Fruit fly (Drosophila melanogaster) whole organism, embryonic: ENCODE measurements around the gene CG31495.

ENCODE experiments used
- Awh ChIP-seq: fragments of 200-800 bp; sonication (Bioruptor generic); IDR thresholded peaks from 2 replicates; pipeline ENCODE4, ENCODE4 v1.3.6; 2022; ENCODE audit warnings: missing biosample characterization, missing genetic modification characterization
- BEAF-32 ChIP-seq: fragments of 200-800 bp; sonication (Bioruptor generic); optimal IDR thresholded peaks from 3 replicates; lab custom pipeline; 2017; ENCODE audit warnings: missing biosample characterization, missing genetic modification characterization, mild to moderate bottlenecking, moderate library complexity, missing genetic modification reagents
- BtbVII ChIP-seq: fragments of 200-800 bp; sonication (Bioruptor generic); optimal IDR thresholded peaks from 3 replicates; lab custom pipeline; 2017; ENCODE audit warnings: missing biosample characterization, mild to moderate bottlenecking, missing genetic modification characterization
- C15 ChIP-seq: fragments of 200-800 bp; sonication (Bioruptor generic); IDR thresholded peaks from 3 replicates; pipeline ENCODE4 v1.3.6; 2022; ENCODE audit warnings: missing biosample characterization, missing genetic modification characterization
- CG10321 ChIP-seq: fragments of 200-800 bp; sonication (Bioruptor generic); IDR thresholded peaks from 2 replicates; pipeline ENCODE4 v1.3.6; 2022; ENCODE audit warnings: missing biosample characterization, missing genetic modification characterization
- CG11456 ChIP-seq: fragments of 200-800 bp; sonication (Bioruptor generic); IDR thresholded peaks from 3 replicates; pipeline ENCODE4 v1.3.6; 2022; ENCODE audit warnings: missing biosample characterization, missing genetic modification characterization
- CG14050 ChIP-seq: fragments of 200-800 bp; sonication (Bioruptor generic); IDR thresholded peaks from 3 replicates; pipeline ENCODE4 v1.3.6; 2022; ENCODE audit warnings: missing biosample characterization, missing genetic modification characterization
- CG17359 ChIP-seq: fragments of 200-800 bp; sonication (Bioruptor generic); optimal IDR thresholded peaks from 3 replicates; lab custom pipeline; 2018; ENCODE audit warnings: missing biosample characterization, mild to moderate bottlenecking, missing genetic modification characterization, moderate library complexity
- CG1792 ChIP-seq: fragments of 200-800 bp; sonication (Bioruptor generic); optimal IDR thresholded peaks from 2 replicates; lab custom pipeline; 2016; ENCODE audit warnings: missing biosample characterization, missing genetic modification characterization
- CG18262 ChIP-seq: fragments of 200-800 bp; optimal IDR thresholded peaks from 3 replicates; lab custom pipeline; 2019; ENCODE audit warnings: missing biosample characterization, mild to moderate bottlenecking, missing genetic modification characterization, moderate library complexity
- CG2202 ChIP-seq: fragments of 200-800 bp; sonication (Bioruptor generic); optimal IDR thresholded peaks from 2 replicates; lab custom pipeline; 2018; ENCODE audit warnings: missing biosample characterization, mild to moderate bottlenecking, missing genetic modification characterization
- CG2889 ChIP-seq: fragments of 200-800 bp; sonication (Bioruptor generic); IDR thresholded peaks from 3 replicates; pipeline ENCODE4 v1.3.6; 2022; ENCODE audit warnings: missing biosample characterization, missing genetic modification characterization
- CG34422 ChIP-seq: fragments of 200-800 bp; sonication (Bioruptor generic); IDR thresholded peaks from 3 replicates; pipeline ENCODE4 v1.3.6; 2022; ENCODE audit warnings: missing biosample characterization, missing genetic modification characterization
- CG42726 ChIP-seq: fragments of 200-800 bp; sonication (Bioruptor generic); IDR thresholded peaks from 2 replicates; pipeline ENCODE4 v1.3.6; 2022; ENCODE audit warnings: missing biosample characterization, missing genetic modification characterization; ENCODE audit not compliant: partially characterized antibody
- CG4328 ChIP-seq: fragments of 200-800 bp; sonication (Bioruptor generic); optimal IDR thresholded peaks from 3 replicates; lab custom pipeline; 2017; ENCODE audit warnings: missing biosample characterization, missing genetic modification reagents, missing genetic modification characterization
- CG6765 ChIP-seq: fragments of 200-800 bp; sonication (Bioruptor generic); optimal IDR thresholded peaks from 3 replicates; lab custom pipeline; 2017; ENCODE audit warnings: missing biosample characterization, mild to moderate bottlenecking, missing genetic modification characterization
- CG7839 ChIP-seq: fragments of 200-800 bp; sonication (Bioruptor generic); optimal IDR thresholded peaks from 3 replicates; lab custom pipeline; 2018; ENCODE audit warnings: missing biosample characterization, mild to moderate bottlenecking, missing genetic modification characterization, moderate library complexity
- CG8924 ChIP-seq: fragments of 200-800 bp; optimal IDR thresholded peaks from 3 replicates; lab custom pipeline; 2019; ENCODE audit warnings: missing biosample characterization, mild to moderate bottlenecking, missing genetic modification characterization, moderate library complexity
- CG9876 ChIP-seq: fragments of 200-800 bp; sonication (Bioruptor generic); optimal IDR thresholded peaks from 2 replicates; lab custom pipeline; 2016; ENCODE audit warnings: missing biosample characterization, missing genetic modification characterization
- CHES-1-like ChIP-seq: fragments of 200-800 bp; sonication (Bioruptor generic); optimal IDR thresholded peaks from 2 replicates; lab custom pipeline; 2016; ENCODE audit warnings: missing biosample characterization, missing genetic modification characterization
- CkIIα-i1 ChIP-seq: fragments of 200-800 bp; sonication (Bioruptor generic); IDR thresholded peaks from 2 replicates; pipeline ENCODE4 v1.3.6; 2022; ENCODE audit warnings: missing biosample characterization, missing genetic modification characterization
- CrebB ChIP-seq: fragments of 200-800 bp; sonication (Bioruptor generic); optimal IDR thresholded peaks from 3 replicates; lab custom pipeline; 2018; ENCODE audit warnings: missing biosample characterization, mild to moderate bottlenecking, missing genetic modification characterization
- Doc2 ChIP-seq: fragments of 200-800 bp; sonication (Bioruptor generic); IDR thresholded peaks from 2 replicates; pipeline ENCODE4 v1.3.6; 2022; ENCODE audit warnings: missing biosample characterization, missing genetic modification characterization
- ERR ChIP-seq: fragments of 200-800 bp; sonication (Bioruptor generic); optimal IDR thresholded peaks from 2 replicates; lab custom pipeline; 2016; ENCODE audit warnings: missing biosample characterization, missing genetic modification characterization
- Eip74EF ChIP-seq, 2 experiments: fragments of 200-800 bp in 1 of 2; fragments of >200 bp in 1 of 2; sonication (Bioruptor generic) in 1 of 2; optimal IDR thresholded peaks; 2 replicates each; lab custom pipeline; 2017 to 2019; ENCODE audit warnings: missing biosample characterization in 2 of 2, missing genetic modification characterization in 2 of 2, mild to moderate bottlenecking in 1 of 2, moderate library complexity in 1 of 2
- H2.0 ChIP-seq: fragments of 200-800 bp; sonication (Bioruptor generic); IDR thresholded peaks from 2 replicates; pipeline ENCODE4 v1.3.6; 2022; ENCODE audit warnings: missing biosample characterization, missing genetic modification characterization
- HLH4C ChIP-seq: fragments of 200-800 bp; sonication (Bioruptor generic); IDR thresholded peaks from 3 replicates; pipeline ENCODE4 v1.3.6; 2022; ENCODE audit warnings: missing biosample characterization, missing genetic modification characterization; ENCODE audit not compliant: partially characterized antibody
- Hand ChIP-seq: fragments of 200-800 bp; sonication (Bioruptor generic); optimal IDR thresholded peaks from 2 replicates; lab custom pipeline; 2017; ENCODE audit warnings: mild to moderate bottlenecking, missing biosample characterization, missing genetic modification reagents, missing genetic modification characterization
- Hey ChIP-seq: fragments of 200-800 bp; sonication (Bioruptor generic); optimal IDR thresholded peaks from 3 replicates; lab custom pipeline; 2018; ENCODE audit warnings: missing biosample characterization, mild to moderate bottlenecking, missing genetic modification characterization
- Jarid2 ChIP-seq: fragments of 200-800 bp; sonication (Bioruptor generic); optimal IDR thresholded peaks from 3 replicates; lab custom pipeline; 2017; ENCODE audit warnings: mild to moderate bottlenecking, missing biosample characterization, missing genetic modification reagents, missing genetic modification characterization
- Max ChIP-seq: fragments of 200-800 bp; sonication (Bioruptor generic); optimal IDR thresholded peaks from 2 replicates; lab custom pipeline; 2016; ENCODE audit warnings: missing biosample characterization, mild to moderate bottlenecking, missing genetic modification characterization
- PHDP ChIP-seq: fragments of 200-800 bp; sonication (Bioruptor generic); optimal IDR thresholded peaks from 3 replicates; lab custom pipeline; 2018; ENCODE audit warnings: missing biosample characterization, mild to moderate bottlenecking, missing genetic modification characterization, moderate library complexity
- Poxn ChIP-seq: fragments of 200-800 bp; sonication (Bioruptor generic); IDR thresholded peaks from 2 replicates; pipeline ENCODE4 v1.3.6; 2022; ENCODE audit warnings: missing biosample characterization, missing genetic modification characterization
- Side ChIP-seq: fragments of 200-800 bp; sonication (Bioruptor generic); optimal IDR thresholded peaks from 2 replicates; lab custom pipeline; 2016; ENCODE audit warnings: missing biosample characterization, missing genetic modification characterization
- Spps ChIP-seq: fragments of 200-800 bp; sonication (Bioruptor generic); optimal IDR thresholded peaks from 2 replicates; lab custom pipeline; 2018; ENCODE audit warnings: missing biosample characterization, mild to moderate bottlenecking, missing genetic modification characterization
- Sry-δ ChIP-seq: fragments of 200-800 bp; sonication (Bioruptor generic); optimal IDR thresholded peaks from 2 replicates; lab custom pipeline; 2016; ENCODE audit warnings: missing biosample characterization, missing genetic modification characterization
- TFAM ChIP-seq: fragments of 200-800 bp; sonication (Bioruptor generic); optimal IDR thresholded peaks from 2 replicates; lab custom pipeline; 2017; ENCODE audit warnings: missing biosample characterization, missing genetic modification characterization, inconsistent platforms
- Xrp1 ChIP-seq: fragments of 200-800 bp; sonication (Bioruptor generic); IDR thresholded peaks from 2 replicates; pipeline ENCODE4 v1.3.6; 2022; ENCODE audit warnings: missing biosample characterization, missing genetic modification characterization
- ara ChIP-seq: fragments of 200-800 bp; sonication (Bioruptor generic); IDR thresholded peaks from 2 replicates; pipeline ENCODE4 v1.3.6; 2022; ENCODE audit warnings: missing biosample characterization, missing genetic modification characterization
- cad ChIP-seq: fragments of >200 bp; optimal IDR thresholded peaks from 2 replicates; lab custom pipeline; 2017; ENCODE audit warnings: missing biosample characterization, missing genetic modification characterization
- chif ChIP-seq, 2 experiments: fragments of 200-800 bp; sonication (Bioruptor generic); optimal IDR thresholded peaks; 3 replicates each; lab custom pipeline; 2016; ENCODE audit warnings: missing biosample characterization in 2 of 2, missing genetic modification characterization in 2 of 2
- danr ChIP-seq: fragments of 200-800 bp; sonication (Bioruptor generic); IDR thresholded peaks from 2 replicates; pipeline ENCODE4 v1.3.6; 2022; ENCODE audit warnings: missing biosample characterization, missing genetic modification characterization
- dati ChIP-seq: fragments of 200-800 bp; sonication (Bioruptor generic); IDR thresholded peaks from 2 replicates; pipeline ENCODE4 v1.3.6; 2022; ENCODE audit warnings: missing biosample characterization, missing genetic modification characterization
- kay ChIP-seq: fragments of 200-800 bp; sonication (Bioruptor generic); optimal IDR thresholded peaks from 2 replicates; lab custom pipeline; 2016; ENCODE audit warnings: missing biosample characterization, missing genetic modification characterization
- knrl ChIP-seq: fragments of 200-800 bp; sonication (Bioruptor generic); IDR thresholded peaks from 3 replicates; pipeline ENCODE4 v1.3.6; 2022; ENCODE audit warnings: missing biosample characterization, missing genetic modification characterization; ENCODE audit not compliant: partially characterized antibody
- pb ChIP-seq: fragments of 200-800 bp; sonication (Bioruptor generic); optimal IDR thresholded peaks from 3 replicates; lab custom pipeline; 2016; ENCODE audit warnings: missing biosample characterization, missing genetic modification characterization
- pzg ChIP-seq: fragments of 200-800 bp; sonication (Bioruptor generic); optimal IDR thresholded peaks from 3 replicates; lab custom pipeline; 2018; ENCODE audit warnings: missing biosample characterization, mild to moderate bottlenecking, missing genetic modification characterization, moderate library complexity
- stc ChIP-seq: fragments of 200-800 bp; sonication (Bioruptor generic); IDR thresholded peaks from 2 replicates; pipeline ENCODE4 v1.3.6; 2022; ENCODE audit warnings: missing biosample characterization, missing genetic modification characterization
- twi ChIP-seq: fragments of 200-800 bp; optimal IDR thresholded peaks from 2 replicates; lab custom pipeline; 2019; ENCODE audit warnings: missing biosample characterization, mild to moderate bottlenecking, missing genetic modification characterization, moderate library complexity
- zen2 ChIP-seq: fragments of 200-800 bp; sonication (Bioruptor generic); IDR thresholded peaks from 3 replicates; pipeline ENCODE4 v1.3.6; 2022; ENCODE audit warnings: missing biosample characterization, missing genetic modification characterization; ENCODE audit not compliant: partially characterized antibody

CG31495 gene

dm6 chr3R:13793105-13793978, 46.4 kb downstream of the CG31495 start (continued):
- TF ChIP-seq Eip74EF (GFP tag; optimal IDR thresholded peaks at IDR 0.05; lab: Kevin White, UChicago) = no peak
- no peak for TF ChIP-seq CG2889
- TF ChIP-seq pb (GFP tag; lab: Kevin White, UChicago) = no peak
- TF ChIP-seq CG7839 (tag; lab: Kevin White, UChicago) = peak; percentile 51
- no peak for TF ChIP-seq TFAM (GFP tag; lab: Kevin White, UChicago)
- TF ChIP-seq CG1792 (GFP tag; lab: Kevin White, UChicago) = no peak
- TF ChIP-seq CG34422 (GFP tag; lab: Robert Waterston, UW) = peak; percentile 26; the same call in 1 of the 3 replicates
- no peak for TF ChIP-seq Side (GFP tag; lab: Kevin White, UChicago)
- no peak for TF ChIP-seq Jarid2 (GFP tag; lab: Kevin White, UChicago)
- TF ChIP-seq CkIIα-i1 (GFP tag; lab: Robert Waterston, UW) = no peak
- no peak for TF ChIP-seq CG4328
- peak; percentile 39; the same call in 1 of the 2 replicates for TF ChIP-seq H2.0 (GFP tag; lab: Robert Waterston, UW)
- TF ChIP-seq CG17359 (tag; lab: Kevin White, UChicago) = peak; percentile 48
- TF ChIP-seq pzg (GFP tag; lab: Kevin White, UChicago) = no peak
- TF ChIP-seq Poxn (GFP tag; lab: Robert Waterston, UW) = no peak
- no peak for TF ChIP-seq CG9876 (GFP tag; lab: Kevin White, UChicago)
- TF ChIP-seq Awh (GFP tag; lab: Robert Waterston, UW) = no peak
- no peak for TF ChIP-seq cad
- no peak for TF ChIP-seq zen2
- no peak for TF ChIP-seq CG11456 (GFP tag; lab: Robert Waterston, UW)
- TF ChIP-seq chif (GFP tag; optimal IDR thresholded peaks at IDR 0.05; lab: Kevin White, UChicago) = peak in 1 of 2 experiments; percentile 22
- no peak for TF ChIP-seq BtbVII
- no peak for TF ChIP-seq CG14050 (GFP tag; lab: Robert Waterston, UW)
- no peak for TF ChIP-seq stc (GFP tag; lab: Robert Waterston, UW)
- TF ChIP-seq BEAF-32 (GFP tag; lab: Kevin White, UChicago) = no peak
- TF ChIP-seq HLH4C (GFP tag; lab: Robert Waterston, UW) = no peak
- TF ChIP-seq Spps (tag; lab: Kevin White, UChicago) = peak; percentile 24
- no peak for TF ChIP-seq CG10321 (GFP tag; lab: Robert Waterston, UW)
- no peak for TF ChIP-seq CG42726 (GFP tag; lab: Robert Waterston, UW)
- TF ChIP-seq Xrp1 (GFP tag; lab: Robert Waterston, UW) = peak; percentile 69
- no peak for TF ChIP-seq CrebB
- no peak for TF ChIP-seq ERR (GFP tag; lab: Kevin White, UChicago)
- TF ChIP-seq Hand (GFP tag; lab: Kevin White, UChicago) = no peak
- peak; percentile 50 for TF ChIP-seq PHDP (tag; lab: Kevin White, UChicago)
- no peak for TF ChIP-seq Sry-δ (GFP tag; lab: Kevin White, UChicago)
- TF ChIP-seq Doc2 (GFP tag; lab: Robert Waterston, UW) = no peak
- TF ChIP-seq CG2202 (tag; lab: Kevin White, UChicago) = peak; percentile 10
- no peak for TF ChIP-seq kay (GFP tag; lab: Kevin White, UChicago)
- no peak for TF ChIP-seq twi
- TF ChIP-seq knrl (GFP tag; lab: Robert Waterston, UW) = no peak
- no peak for TF ChIP-seq dati (GFP tag; lab: Robert Waterston, UW)
- TF ChIP-seq Hey (tag; lab: Kevin White, UChicago) = no peak
- TF ChIP-seq CHES-1-like = no peak
- TF ChIP-seq CG6765 (GFP tag; lab: Kevin White, UChicago) = no peak
- no peak for TF ChIP-seq Max (GFP tag; lab: Kevin White, UChicago)
- no peak for TF ChIP-seq danr (GFP tag; lab: Robert Waterston, UW)
- TF ChIP-seq ara (GFP tag; lab: Robert Waterston, UW) = no peak
- TF ChIP-seq C15 (GFP tag; lab: Robert Waterston, UW) = no peak
- peak; percentile 17 for TF ChIP-seq CG8924
- TF ChIP-seq CG18262 (tag; lab: Kevin White, UChicago) = peak; percentile 35
